Fruit fly (Drosophila melanogaster): ENCODE data around the gene Klp3A.

Klp3A gene

dm6 chrX:2590607-2591006 is 13.2 kb downstream of the Klp3A start (continued):
- TF ChIP-seq MESR4 (GFP tag; optimal IDR thresholded peaks at IDR 0.05) (no peak), chinmo (GFP tag; IDR thresholded peaks at IDR 0.05; ENCODE audit: partially characterized antibody) (no peak), Blimp-1 (GFP tag; optimal IDR thresholded peaks at IDR 0.05) (no peak), HLH4C (GFP tag; IDR thresholded peaks at IDR 0.05; ENCODE audit: partially characterized antibody) (no peak), sim (GFP tag; IDR thresholded peaks at IDR 0.05) (no peak), ci (GFP tag; IDR thresholded peaks at IDR 0.05) (0 out of 3 replicates have a peak, but pooled peaks have one; percentile 24), CG8290 (GFP tag; optimal IDR thresholded peaks at IDR 0.05) (no peak), CG8290 (tag; optimal IDR thresholded peaks at IDR 0.05) (no peak), CG11696 (GFP tag; IDR thresholded peaks at IDR 0.05) (no peak), CkIIα-i1 (GFP tag; IDR thresholded peaks at IDR 0.05) (no peak), Lhr (GFP tag; optimal IDR thresholded peaks at IDR 0.05) (no peak), eve (GFP tag; optimal IDR thresholded peaks at IDR 0.05) (no peak), Hey (tag; optimal IDR thresholded peaks at IDR 0.05) (peak; percentile 85), dm (GFP tag; optimal IDR thresholded peaks at IDR 0.05) (no peak), Oaz (GFP tag; IDR thresholded peaks at IDR 0.05) (no peak), kah (GFP tag; optimal IDR thresholded peaks at IDR 0.05) (no peak), CG17912 (GFP tag; optimal IDR thresholded peaks at IDR 0.05) (no peak), CG4424 (GFP tag; optimal IDR thresholded peaks at IDR 0.05) (no peak), zen (tag; optimal IDR thresholded peaks at IDR 0.05) (no peak), CG3726 (GFP tag; IDR thresholded peaks at IDR 0.05) (no peak), cg (GFP tag; optimal IDR thresholded peaks at IDR 0.05) (peak; percentile 4)

dm6 chrX:2589446-2590038 is 14.3 kb downstream of the Klp3A start:
- TF ChIP-seq kay (GFP tag; optimal IDR thresholded peaks at IDR 0.05): peak; percentile 84
- peak; percentile 72 for TF ChIP-seq CG6654 (GFP tag; optimal IDR thresholded peaks at IDR 0.05)
- peak; percentile 77 for TF ChIP-seq CG18476 (GFP tag; optimal IDR thresholded peaks at IDR 0.05)
- TF ChIP-seq CG12942 (GFP tag; optimal IDR thresholded peaks at IDR 0.05): peak; percentile 94
- peak; percentile 72; the same call in 1 of the 2 replicates for TF ChIP-seq ro (GFP tag; IDR thresholded peaks at IDR 0.05)
- no peak for TF ChIP-seq prd (optimal IDR thresholded peaks at IDR 0.05)
- peak; percentile 96 for TF ChIP-seq prd (GFP tag; IDR thresholded peaks at IDR 0.05)
- peak; percentile 94 for TF ChIP-seq CG30403 (GFP tag; optimal IDR thresholded peaks at IDR 0.05)
- peak; percentile 95 for TF ChIP-seq CG14014 (GFP tag; IDR thresholded peaks at IDR 0.05)
- no peak for TF ChIP-seq inv (GFP tag; IDR thresholded peaks at IDR 0.05; ENCODE audit: partially characterized antibody)
- TF ChIP-seq Hr3 (GFP tag; optimal IDR thresholded peaks at IDR 0.05): peak; percentile 86
- peak; percentile 94 for TF ChIP-seq luna (GFP tag; optimal IDR thresholded peaks at IDR 0.05)
- peak; percentile 92 for TF ChIP-seq CG16815 (GFP tag; optimal IDR thresholded peaks at IDR 0.05)
- no peak for TF ChIP-seq pan (optimal IDR thresholded peaks at IDR 0.05)
- TF ChIP-seq pan (GFP tag; optimal IDR thresholded peaks at IDR 0.05 in 1 of 2, IDR thresholded peaks at IDR 0.05 in 1 of 2): peak in 1 of 2 experiments; percentile 94
- peak; percentile 93 for TF ChIP-seq PHDP (tag; optimal IDR thresholded peaks at IDR 0.05)
- no peak for TF ChIP-seq usp (GFP tag; optimal IDR thresholded peaks at IDR 0.05)
- TF ChIP-seq salm (tag; optimal IDR thresholded peaks at IDR 0.05): peak; percentile 73
- peak; percentile 93 for TF ChIP-seq CG1603 (tag; optimal IDR thresholded peaks at IDR 0.05)
- peak; percentile 96 for TF ChIP-seq CG34422 (GFP tag; IDR thresholded peaks at IDR 0.05)
- peak; percentile 91 for TF ChIP-seq ERR (GFP tag; optimal IDR thresholded peaks at IDR 0.05)
- TF ChIP-seq Hand (GFP tag; optimal IDR thresholded peaks at IDR 0.05): peak; percentile 88
- peak; percentile 87 for TF ChIP-seq CG10654 (GFP tag; optimal IDR thresholded peaks at IDR 0.05)
- peak; percentile 96 for TF ChIP-seq zfh1 (GFP tag; IDR thresholded peaks at IDR 0.05)
- TF ChIP-seq CG43689 (GFP tag; IDR thresholded peaks at IDR 0.05): peak; percentile 85
- TF ChIP-seq Xbp1 (GFP tag; optimal IDR thresholded peaks at IDR 0.05): peak; percentile 93
- TF ChIP-seq CG6765 (GFP tag; optimal IDR thresholded peaks at IDR 0.05): peak; percentile 66
- TF ChIP-seq CG31441 (GFP tag; IDR thresholded peaks at IDR 0.05): peak; percentile 79
- peak; percentile 85; the same call in 2 of the 3 replicates for TF ChIP-seq CG2199 (GFP tag; IDR thresholded peaks at IDR 0.05)
- peak; percentile 96 for TF ChIP-seq otp (GFP tag; IDR thresholded peaks at IDR 0.05)
- peak; percentile 81 for TF ChIP-seq NK7.1 (GFP tag; optimal IDR thresholded peaks at IDR 0.05)
- TF ChIP-seq Blimp-1 (GFP tag; optimal IDR thresholded peaks at IDR 0.05): peak; percentile 72

All from whole organism, embryonic.